Worm (Caenorhabditis elegans) whole organism, L3 larva: ENCODE results near the gene R09H3.3.

Source experiments
- ama-1 ChIP-seq: fragments of 150-350 bp; optimal IDR thresholded peaks from 2 replicates; lab custom pipeline; 2018
- unc-62 ChIP-seq: fragments of 150-350 bp; sonication (generic microtip); optimal IDR thresholded peaks from 4 replicates; lab custom pipeline; 2014; ENCODE audit warnings: missing biosample characterization, missing genetic modification reagents, missing genetic modification characterization

DNA sequence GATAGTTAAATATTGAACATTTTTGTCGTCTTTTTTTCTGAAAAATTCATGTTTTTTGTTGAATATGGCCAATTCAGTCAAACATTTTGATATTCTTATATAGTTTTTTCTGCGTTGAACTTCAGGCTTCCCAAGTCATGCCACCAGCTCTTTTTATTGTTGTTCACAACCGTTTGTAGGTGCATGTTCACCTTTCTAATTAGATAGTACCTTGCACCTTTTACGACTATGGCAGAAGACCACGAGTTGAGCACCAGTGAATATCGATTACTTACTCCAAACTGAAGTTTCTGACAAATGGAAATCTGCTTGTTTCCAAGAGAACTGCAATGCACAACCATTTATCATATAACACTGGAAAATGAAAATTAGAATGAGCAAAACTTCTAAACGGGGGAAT is 7.2 kb upstream of the R09H3.3 start:
- TF ChIP-seq ama-1 (lab: Kevin White, UChicago), result no peak
- no peak for TF ChIP-seq unc-62 (GFP tag; lab: Kevin White, UChicago)
